Fruit fly (Drosophila melanogaster): Measurements from ENCODE around the gene CG18213.

DNA sequence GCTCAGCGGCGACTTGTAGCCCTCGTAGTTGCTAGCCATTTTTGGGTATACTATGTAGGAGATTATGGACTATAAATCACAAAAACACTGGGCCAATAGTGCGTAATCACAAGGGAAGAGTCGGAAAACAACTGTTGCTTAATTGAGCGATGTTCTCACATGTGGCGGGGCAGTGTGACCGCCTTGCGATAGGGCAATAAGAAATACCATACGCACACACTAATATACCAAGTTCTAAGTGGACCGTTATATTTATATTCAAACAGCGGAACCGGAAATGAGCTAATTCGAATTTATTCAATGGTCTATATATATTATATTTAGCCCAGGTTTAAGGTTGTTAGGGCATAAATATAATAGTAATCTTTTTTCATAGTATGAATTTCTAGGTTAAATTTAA lies 19.0 kb downstream of the CG18213 start, which contains the start of gene Adsl:
- peak; percentile 67 for TF ChIP-seq Met (GFP tag; optimal IDR thresholded peaks at IDR 0.05)
- TF ChIP-seq Gug (GFP tag; IDR thresholded peaks at IDR 0.05): no peak
- no peak for TF ChIP-seq Hr4 (GFP tag; optimal IDR thresholded peaks at IDR 0.05)
- TF ChIP-seq CG10631 (GFP tag; optimal IDR thresholded peaks at IDR 0.05): no peak
- peak; percentile 23 for TF ChIP-seq CG16779 (tag; optimal IDR thresholded peaks at IDR 0.05)
- no peak for TF ChIP-seq CG6854 (GFP tag; optimal IDR thresholded peaks at IDR 0.05)
- peak; percentile 27 for TF ChIP-seq Blimp-1 (GFP tag; optimal IDR thresholded peaks at IDR 0.05)
